Fruit fly (Drosophila melanogaster): ENCODE results near the gene hzg.

The hzg gene

dm6 chr3L:15977565-15977964, 27.0 kb downstream of the hzg start (continued):
- TF ChIP-seq CG12744 (GFP tag; optimal IDR thresholded peaks at IDR 0.05) (no peak), zfh2 (GFP tag; optimal IDR thresholded peaks at IDR 0.05) (no peak), CG2120 (GFP tag; optimal IDR thresholded peaks at IDR 0.05) (peak; percentile 63), Dll (GFP tag; IDR thresholded peaks at IDR 0.05; ENCODE audit: partially characterized antibody) (no peak), Scr (GFP tag; IDR thresholded peaks at IDR 0.05; ENCODE audit: partially characterized antibody) (no peak), Nf-YC (tag; optimal IDR thresholded peaks at IDR 0.05) (peak; percentile 11), CG4328 (GFP tag; optimal IDR thresholded peaks at IDR 0.05) (no peak), bowl (GFP tag; IDR thresholded peaks at IDR 0.05) (no peak), CG16815 (GFP tag; optimal IDR thresholded peaks at IDR 0.05) (no peak), CG5953 (GFP tag; IDR thresholded peaks at IDR 0.05) (no peak), Hand (GFP tag; optimal IDR thresholded peaks at IDR 0.05) (no peak), CG3163 (GFP tag; optimal IDR thresholded peaks at IDR 0.05) (no peak), p53 (GFP tag; optimal IDR thresholded peaks at IDR 0.05) (no peak), CG33213 (GFP tag; optimal IDR thresholded peaks at IDR 0.05) (no peak), CG14667 (GFP tag; IDR thresholded peaks at IDR 0.05) (peak; percentile 58), CG14014 (GFP tag; IDR thresholded peaks at IDR 0.05) (no peak), CTCF (GFP tag; optimal IDR thresholded peaks at IDR 0.05) (no peak), H15 (GFP tag; IDR thresholded peaks at IDR 0.05) (peak; percentile 37; the same call in 2 of the 3 replicates), CG10462 (GFP tag; optimal IDR thresholded peaks at IDR 0.05) (no peak), Blimp-1 (GFP tag; optimal IDR thresholded peaks at IDR 0.05) (no peak), lab (GFP tag; optimal IDR thresholded peaks at IDR 0.05) (peak; percentile 74), Dip3 (GFP tag; optimal IDR thresholded peaks at IDR 0.05) (no peak), Antp (GFP tag; optimal IDR thresholded peaks at IDR 0.05) (no peak), CG8290 (GFP tag; optimal IDR thresholded peaks at IDR 0.05) (no peak), CG8290 (tag; optimal IDR thresholded peaks at IDR 0.05) (no peak), ara (GFP tag; IDR thresholded peaks at IDR 0.05) (peak; percentile 60), Oaz (GFP tag; IDR thresholded peaks at IDR 0.05) (no peak), CG12155 (GFP tag; optimal IDR thresholded peaks at IDR 0.05) (no peak), CG5180 (GFP tag; optimal IDR thresholded peaks at IDR 0.05) (no peak), vfl (GFP tag; optimal IDR thresholded peaks at IDR 0.05) (no peak), CG6765 (GFP tag; optimal IDR thresholded peaks at IDR 0.05) (no peak), nerfin-1 (tag; optimal IDR thresholded peaks at IDR 0.05) (no peak), Oli (tag; optimal IDR thresholded peaks at IDR 0.05) (peak; percentile 36), sna (GFP tag; IDR thresholded peaks at IDR 0.05; ENCODE audit: partially characterized antibody) (no peak), Lim3 (GFP tag; IDR thresholded peaks at IDR 0.05) (no peak), CG18764 (GFP tag; optimal IDR thresholded peaks at IDR 0.05) (peak; percentile 10), CG17328 (GFP tag; IDR thresholded peaks at IDR 0.05) (peak; percentile 46; the same call in 1 of the 2 replicates), org-1 (GFP tag; optimal IDR thresholded peaks at IDR 0.05) (no peak), sens-2 (GFP tag; IDR thresholded peaks at IDR 0.05) (no peak), Sox102F (GFP tag; optimal IDR thresholded peaks at IDR 0.05) (no peak), h (optimal IDR thresholded peaks at IDR 0.05) (no peak), gcm (GFP tag; optimal IDR thresholded peaks at IDR 0.05) (peak; percentile 4), fd96Cb (tag; optimal IDR thresholded peaks at IDR 0.05) (peak; percentile 46), CG10431 (GFP tag; optimal IDR thresholded peaks at IDR 0.05) (no peak), shn (GFP tag; optimal IDR thresholded peaks at IDR 0.05) (no peak), unc-4 (GFP tag; IDR thresholded peaks at IDR 0.05; ENCODE audit: partially characterized antibody) (no peak), D19A (tag; optimal IDR thresholded peaks at IDR 0.05) (no peak), hbn (GFP tag; IDR thresholded peaks at IDR 0.05; ENCODE audit: partially characterized antibody) (no peak), CG9215 (GFP tag; IDR thresholded peaks at IDR 0.05) (peak; percentile 49; the same call in 1 of the 2 replicates), Bdp1 (GFP tag; optimal IDR thresholded peaks at IDR 0.05) (no peak), CG2712 (tag; optimal IDR thresholded peaks at IDR 0.05) (peak; percentile 68), gsb-n (tag; optimal IDR thresholded peaks at IDR 0.05) (no peak), CG15269 (tag; optimal IDR thresholded peaks at IDR 0.05) (no peak)
